Fruit fly (Drosophila melanogaster) S2 (cell line): ENCODE results near the gene Dbx.

ENCODE experiments used
- CG8478 ChIP-seq: fragments of >200 bp; optimal IDR thresholded peaks from 2 replicates; lab custom pipeline; 2018
- CTCF ChIP-seq, 2 experiments: fragments of >200 bp; optimal IDR thresholded peaks; 2 replicates each; lab custom pipeline; 2018

DNA sequence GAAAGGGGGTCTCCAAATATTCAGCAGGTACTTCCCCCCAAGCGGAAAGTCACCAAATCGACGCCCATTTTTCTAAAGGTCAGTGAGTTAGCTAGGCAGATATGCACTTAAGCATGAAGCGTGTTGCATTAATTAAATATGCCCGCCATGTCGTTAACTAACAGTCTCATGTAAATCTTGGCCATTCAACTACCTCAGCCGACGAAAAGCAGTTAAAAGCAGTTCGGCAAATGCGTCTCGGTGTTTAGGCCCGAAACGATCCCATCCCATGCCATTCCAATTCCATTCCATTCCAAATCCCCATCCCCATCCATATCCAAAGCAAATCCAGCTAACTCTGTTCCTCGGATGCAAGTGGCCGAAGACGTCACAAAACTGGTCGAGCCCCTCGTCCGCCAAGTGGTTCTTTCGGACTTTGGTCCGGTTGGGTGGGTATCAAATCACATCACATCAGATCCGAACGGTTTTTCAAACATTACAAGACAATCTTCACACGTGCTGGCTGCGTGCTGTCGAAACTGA is 18.9 kb downstream of the Dbx start:
- no peak for TF ChIP-seq CTCF (optimal IDR thresholded peaks at IDR 0.05; lab: Kevin White, UChicago)
- no peak for TF ChIP-seq CG8478 (lab: Kevin White, UChicago)
